ENCODE assay signal across 1 fruit fly cellular context in genomic region chr3L:1151691-1152090, dm6.
TF ChIP-seq lines count a peak whose summit lies in the region.

No protein-coding gene starts in this region.

TF ChIP-seq in whole organism, embryonic, 481 proteins besides CTCF, POLR2A, EP300 and RAD21 (continued from another document and continues in another):
- TF ChIP-seq CG14050 (GFP tag; IDR thresholded peaks at IDR 0.05; lab: Robert Waterston, UW) (no peak), CG8944 (GFP tag; optimal IDR thresholded peaks at IDR 0.05; lab: Kevin White, UChicago) (no peak), zfh2 (GFP tag; optimal IDR thresholded peaks at IDR 0.05; lab: Kevin White, UChicago) (peak; percentile 15), Xbp1 (GFP tag; optimal IDR thresholded peaks at IDR 0.05; lab: Kevin White, UChicago) (peak; percentile 42), CG10565 (GFP tag; optimal IDR thresholded peaks at IDR 0.05; lab: Kevin White, UChicago) (no peak), row (GFP tag; IDR thresholded peaks at IDR 0.05; lab: Robert Waterston, UW) (peak; percentile 66), CG9437 (GFP tag; optimal IDR thresholded peaks at IDR 0.05; lab: Kevin White, UChicago) (peak; percentile 11), E2f2 (GFP tag; IDR thresholded peaks at IDR 0.05; lab: Robert Waterston, UW) (0 out of 2 replicates have a peak, but pooled peaks have one; percentile 9), CG3847 (GFP tag; IDR thresholded peaks at IDR 0.05; lab: Robert Waterston, UW) (no peak), sc (optimal IDR thresholded peaks at IDR 0.05; lab: Kevin White, UChicago) (no peak), sc (GFP tag; optimal IDR thresholded peaks at IDR 0.05; lab: Kevin White, UChicago) (no peak), p53 (GFP tag; optimal IDR thresholded peaks at IDR 0.05; lab: Kevin White, UChicago) (no peak), stwl (tag; optimal IDR thresholded peaks at IDR 0.05; lab: Kevin White, UChicago) (no peak), CG6654 (GFP tag; optimal IDR thresholded peaks at IDR 0.05; lab: Kevin White, UChicago) (no peak), h (optimal IDR thresholded peaks at IDR 0.05; lab: Kevin White, UChicago) (no peak), aop (GFP tag; IDR thresholded peaks at IDR 0.05; lab: Robert Waterston, UW) (no peak), CG11723 (GFP tag; optimal IDR thresholded peaks at IDR 0.05; lab: Kevin White, UChicago) (no peak), mld (GFP tag; IDR thresholded peaks at IDR 0.05; lab: Robert Waterston, UW; ENCODE audit: partially characterized antibody) (no peak), PHDP (tag; optimal IDR thresholded peaks at IDR 0.05; lab: Kevin White, UChicago) (peak; percentile 55), Atf6 (GFP tag; IDR thresholded peaks at IDR 0.05; lab: Robert Waterston, UW) (peak; percentile 69), CG1233 (GFP tag; optimal IDR thresholded peaks at IDR 0.05; lab: Kevin White, UChicago) (no peak), dati (GFP tag; IDR thresholded peaks at IDR 0.05; lab: Robert Waterston, UW) (0 out of 2 replicates have a peak, but pooled peaks have one; percentile 18), grn (GFP tag; optimal IDR thresholded peaks at IDR 0.05; lab: Kevin White, UChicago) (no peak), Dp (GFP tag; optimal IDR thresholded peaks at IDR 0.05; lab: Kevin White, UChicago) (no peak), tin (GFP tag; optimal IDR thresholded peaks at IDR 0.05; lab: Kevin White, UChicago) (peak; percentile 27), fd3F (GFP tag; optimal IDR thresholded peaks at IDR 0.05; lab: Kevin White, UChicago) (peak; percentile 20), nau (GFP tag; optimal IDR thresholded peaks at IDR 0.05; lab: Kevin White, UChicago) (peak; percentile 1), NK7.1 (GFP tag; optimal IDR thresholded peaks at IDR 0.05; lab: Kevin White, UChicago) (no peak), sna (GFP tag; IDR thresholded peaks at IDR 0.05; lab: Robert Waterston, UW; ENCODE audit: partially characterized antibody) (no peak), Sox102F (GFP tag; optimal IDR thresholded peaks at IDR 0.05; lab: Kevin White, UChicago) (peak; percentile 46), CG7357 (GFP tag; IDR thresholded peaks at IDR 0.05; lab: Robert Waterston, UW) (no peak), luna (GFP tag; optimal IDR thresholded peaks at IDR 0.05; lab: Kevin White, UChicago) (no peak), Fer3 (tag; optimal IDR thresholded peaks at IDR 0.05; lab: Kevin White, UChicago) (peak; percentile 26), slbo (GFP tag; IDR thresholded peaks at IDR 0.05; lab: Robert Waterston, UW) (peak; percentile 74), chn (GFP tag; optimal IDR thresholded peaks at IDR 0.05; lab: Kevin White, UChicago) (no peak), NfI (GFP tag; optimal IDR thresholded peaks at IDR 0.05; lab: Kevin White, UChicago) (peak; percentile 45), chm (GFP tag; IDR thresholded peaks at IDR 0.05; lab: Robert Waterston, UW) (no peak), fd96Cb (tag; optimal IDR thresholded peaks at IDR 0.05; lab: Kevin White, UChicago) (peak; percentile 25), Awh (GFP tag; IDR thresholded peaks at IDR 0.05; lab: Robert Waterston, UW) (no peak), CG17361 (GFP tag; IDR thresholded peaks at IDR 0.05; lab: Robert Waterston, UW) (0 out of 3 replicates have a peak, but pooled peaks have one; percentile 15), Tbp (GFP tag; optimal IDR thresholded peaks at IDR 0.05; lab: Kevin White, UChicago) (no peak), bcd (GFP tag; optimal IDR thresholded peaks at IDR 0.05; lab: Kevin White, UChicago) (peak; percentile 49), CG6854 (GFP tag; optimal IDR thresholded peaks at IDR 0.05; lab: Kevin White, UChicago) (no peak), CG4730 (GFP tag; IDR thresholded peaks at IDR 0.05; lab: Robert Waterston, UW) (no peak), Sin3A (optimal IDR thresholded peaks at IDR 0.05; lab: Kevin White, UChicago) (no peak), Nf-YC (tag; optimal IDR thresholded peaks at IDR 0.05; lab: Kevin White, UChicago) (peak; percentile 4), shn (GFP tag; optimal IDR thresholded peaks at IDR 0.05; lab: Kevin White, UChicago) (no peak), CG6791 (GFP tag; IDR thresholded peaks at IDR 0.05; lab: Robert Waterston, UW; ENCODE audit: partially characterized antibody) (no peak), salm (tag; optimal IDR thresholded peaks at IDR 0.05; lab: Kevin White, UChicago) (no peak), exex (tag; optimal IDR thresholded peaks at IDR 0.05; lab: Kevin White, UChicago) (no peak), Dbx (GFP tag; IDR thresholded peaks at IDR 0.05; lab: Robert Waterston, UW) (peak; percentile 68; the same call in 2 of the 3 replicates), sim (GFP tag; IDR thresholded peaks at IDR 0.05; lab: Robert Waterston, UW) (no peak), scrt (GFP tag; optimal IDR thresholded peaks at IDR 0.05; lab: Kevin White, UChicago) (no peak), H15 (GFP tag; IDR thresholded peaks at IDR 0.05; lab: Robert Waterston, UW) (0 out of 3 replicates have a peak, but pooled peaks have one; percentile 37), knrl (GFP tag; IDR thresholded peaks at IDR 0.05; lab: Robert Waterston, UW; ENCODE audit: partially characterized antibody) (no peak), CG18619 (GFP tag; optimal IDR thresholded peaks at IDR 0.05; lab: Kevin White, UChicago) (peak; percentile 37), CG18011 (GFP tag; optimal IDR thresholded peaks at IDR 0.05; lab: Kevin White, UChicago) (no peak), CG17912 (GFP tag; optimal IDR thresholded peaks at IDR 0.05; lab: Kevin White, UChicago) (no peak), ap (GFP tag; IDR thresholded peaks at IDR 0.05; lab: Robert Waterston, UW) (no peak), hkb (optimal IDR thresholded peaks at IDR 0.05; lab: Kevin White, UChicago) (no peak), hkb (GFP tag; IDR thresholded peaks at IDR 0.05; lab: Robert Waterston, UW) (peak; percentile 52), ranshi (GFP tag; IDR thresholded peaks at IDR 0.05; lab: Robert Waterston, UW) (peak; percentile 52; the same call in 1 of the 2 replicates), bab2 (GFP tag; optimal IDR thresholded peaks at IDR 0.05; lab: Kevin White, UChicago) (peak; percentile 34), CG15479 (GFP tag; optimal IDR thresholded peaks at IDR 0.05; lab: Kevin White, UChicago) (no peak), gro (GFP tag; optimal IDR thresholded peaks at IDR 0.05; lab: Kevin White, UChicago) (no peak), sima (GFP tag; optimal IDR thresholded peaks at IDR 0.05; lab: Kevin White, UChicago) (no peak), CG3163 (GFP tag; optimal IDR thresholded peaks at IDR 0.05; lab: Kevin White, UChicago) (no peak), CG2889 (GFP tag; IDR thresholded peaks at IDR 0.05; lab: Robert Waterston, UW) (no peak), dmrt11E (tag; optimal IDR thresholded peaks at IDR 0.05; lab: Kevin White, UChicago) (no peak), CG3838 (GFP tag; optimal IDR thresholded peaks at IDR 0.05; lab: Kevin White, UChicago) (no peak), sens-2 (GFP tag; IDR thresholded peaks at IDR 0.05; lab: Robert Waterston, UW) (no peak), dpn (GFP tag; optimal IDR thresholded peaks at IDR 0.05; lab: Kevin White, UChicago) (peak; percentile 28 to 31), CG6683 (GFP tag; optimal IDR thresholded peaks at IDR 0.05; lab: Kevin White, UChicago) (peak; percentile 5), CG10366 (GFP tag; IDR thresholded peaks at IDR 0.05; lab: Robert Waterston, UW) (peak; percentile 50), CG7372 (GFP tag; IDR thresholded peaks at IDR 0.05; lab: Robert Waterston, UW) (peak; percentile 38; the same call in 1 of the 2 replicates), Xrp1 (GFP tag; IDR thresholded peaks at IDR 0.05; lab: Robert Waterston, UW) (peak; percentile 45; the same call in 1 of the 2 replicates), pan (optimal IDR thresholded peaks at IDR 0.05; lab: Kevin White, UChicago) (no peak), pan (GFP tag; optimal IDR thresholded peaks at IDR 0.05 in 1 of 2, IDR thresholded peaks at IDR 0.05 in 1 of 2) (peak in 1 of 2 experiments; percentile 60), Hmx (GFP tag; optimal IDR thresholded peaks at IDR 0.05; lab: Kevin White, UChicago) (no peak), Ada2b (GFP tag; IDR thresholded peaks at IDR 0.05; lab: Robert Waterston, UW) (peak; percentile 57), ATbp (GFP tag; optimal IDR thresholded peaks at IDR 0.05; lab: Kevin White, UChicago) (peak; percentile 23), CG10274 (GFP tag; optimal IDR thresholded peaks at IDR 0.05; lab: Kevin White, UChicago) (peak; percentile 26), Bteb2 (GFP tag; optimal IDR thresholded peaks at IDR 0.05; lab: Kevin White, UChicago) (peak; percentile 6), tio (GFP tag; optimal IDR thresholded peaks at IDR 0.05; lab: Kevin White, UChicago) (no peak), hbn (GFP tag; IDR thresholded peaks at IDR 0.05; lab: Robert Waterston, UW; ENCODE audit: partially characterized antibody) (no peak), Atf3 (GFP tag; optimal IDR thresholded peaks at IDR 0.05; lab: Kevin White, UChicago) (no peak), HLH3B (GFP tag; IDR thresholded peaks at IDR 0.05; lab: Robert Waterston, UW) (0 out of 2 replicates have a peak, but pooled peaks have one; percentile 51), prd (optimal IDR thresholded peaks at IDR 0.05; lab: Kevin White, UChicago) (no peak), prd (GFP tag; IDR thresholded peaks at IDR 0.05; lab: Robert Waterston, UW) (peak; percentile 72), yki (optimal IDR thresholded peaks at IDR 0.05; lab: Kevin White, UChicago) (no peak), chinmo (GFP tag; IDR thresholded peaks at IDR 0.05; lab: Robert Waterston, UW; ENCODE audit: partially characterized antibody) (no peak), Ptx1 (GFP tag; IDR thresholded peaks at IDR 0.05; lab: Robert Waterston, UW) (peak; percentile 54), CG10959 (GFP tag; IDR thresholded peaks at IDR 0.05; lab: Robert Waterston, UW) (no peak; the same call in 1 of the 2 replicates), CG12219 (GFP tag; optimal IDR thresholded peaks at IDR 0.05; lab: Kevin White, UChicago) (peak; percentile 2), insv (GFP tag; optimal IDR thresholded peaks at IDR 0.05; lab: Kevin White, UChicago) (no peak), CG14965 (GFP tag; optimal IDR thresholded peaks at IDR 0.05; lab: Kevin White, UChicago; ENCODE audit: borderline replicate concordance) (no peak), YL-1 (GFP tag; optimal IDR thresholded peaks at IDR 0.05; lab: Kevin White, UChicago) (no peak), CG7928 (GFP tag; optimal IDR thresholded peaks at IDR 0.05; lab: Kevin White, UChicago) (no peak), HmgD (GFP tag; optimal IDR thresholded peaks at IDR 0.05; lab: Kevin White, UChicago) (no peak), Gsc (GFP tag; IDR thresholded peaks at IDR 0.05; lab: Robert Waterston, UW) (no peak), CG10543 (GFP tag; optimal IDR thresholded peaks at IDR 0.05; lab: Kevin White, UChicago) (peak; percentile 40), gsb-n (tag; optimal IDR thresholded peaks at IDR 0.05; lab: Kevin White, UChicago) (no peak), CG2712 (tag; optimal IDR thresholded peaks at IDR 0.05; lab: Kevin White, UChicago) (peak; percentile 61), fd102C (GFP tag; optimal IDR thresholded peaks at IDR 0.05; lab: Kevin White, UChicago) (no peak), CG16863 (GFP tag; optimal IDR thresholded peaks at IDR 0.05; lab: Kevin White, UChicago) (no peak), CG43689 (GFP tag; IDR thresholded peaks at IDR 0.05; lab: Robert Waterston, UW) (no peak), lmd (GFP tag; IDR thresholded peaks at IDR 0.05; lab: Robert Waterston, UW) (peak; percentile 56), CG15073 (GFP tag; optimal IDR thresholded peaks at IDR 0.05; lab: Kevin White, UChicago) (no peak), CG4854 (GFP tag; optimal IDR thresholded peaks at IDR 0.05; lab: Kevin White, UChicago) (no peak), ash1 (GFP tag; optimal IDR thresholded peaks at IDR 0.05; lab: Kevin White, UChicago) (no peak), CG31388 (GFP tag; optimal IDR thresholded peaks at IDR 0.05; lab: Kevin White, UChicago) (no peak), unpg (GFP tag; optimal IDR thresholded peaks at IDR 0.05; lab: Kevin White, UChicago) (peak; percentile 59), zfh1 (GFP tag; IDR thresholded peaks at IDR 0.05; lab: Robert Waterston, UW) (peak; percentile 40; the same call in 2 of the 3 replicates), CG7786 (GFP tag; optimal IDR thresholded peaks at IDR 0.05; lab: Kevin White, UChicago) (no peak), CG10979 (tag; optimal IDR thresholded peaks at IDR 0.05; lab: Kevin White, UChicago) (peak; percentile 30), Fer1 (GFP tag; optimal IDR thresholded peaks at IDR 0.05; lab: Kevin White, UChicago) (no peak), eve (GFP tag; optimal IDR thresholded peaks at IDR 0.05; lab: Kevin White, UChicago) (no peak), CG7271 (tag; optimal IDR thresholded peaks at IDR 0.05; lab: Kevin White, UChicago) (no peak), nom (GFP tag; optimal IDR thresholded peaks at IDR 0.05; lab: Kevin White, UChicago) (no peak), CG2199 (GFP tag; IDR thresholded peaks at IDR 0.05; lab: Robert Waterston, UW) (no peak), crc (GFP tag; optimal IDR thresholded peaks at IDR 0.05; lab: Kevin White, UChicago) (no peak), Kr (GFP tag; optimal IDR thresholded peaks at IDR 0.05; lab: Kevin White, UChicago) (no peak), Doc3 (GFP tag; IDR thresholded peaks at IDR 0.05; lab: Robert Waterston, UW; ENCODE audit: partially characterized antibody) (no peak), CG15514 (GFP tag; optimal IDR thresholded peaks at IDR 0.05; lab: Kevin White, UChicago) (peak; percentile 20), sr (GFP tag; IDR thresholded peaks at IDR 0.05; lab: Robert Waterston, UW) (0 out of 3 replicates have a peak, but pooled peaks have one; percentile 22), ab (GFP tag; optimal IDR thresholded peaks at IDR 0.05; lab: Kevin White, UChicago) (no peak), CG31365 (tag; optimal IDR thresholded peaks at IDR 0.05; lab: Kevin White, UChicago) (no peak), Atf-2 (GFP tag; optimal IDR thresholded peaks at IDR 0.05; lab: Kevin White, UChicago) (no peak), slou (GFP tag; optimal IDR thresholded peaks at IDR 0.05; lab: Kevin White, UChicago) (no peak), CG11504 (tag; optimal IDR thresholded peaks at IDR 0.05; lab: Kevin White, UChicago) (peak; percentile 63), Rfx (GFP tag; IDR thresholded peaks at IDR 0.05; lab: Robert Waterston, UW) (peak; percentile 84), tll (GFP tag; optimal IDR thresholded peaks at IDR 0.05; lab: Kevin White, UChicago) (no peak), gsb (GFP tag; IDR thresholded peaks at IDR 0.05; lab: Robert Waterston, UW) (peak; percentile 47), z (GFP tag; IDR thresholded peaks at IDR 0.05; lab: Robert Waterston, UW) (no peak), Nf-YB (GFP tag; optimal IDR thresholded peaks at IDR 0.05; lab: Kevin White, UChicago) (no peak)
